Worm (Caenorhabditis elegans) whole organism, young adult: Measurements from ENCODE around the gene fbxb-91.

Experiments used
- F23B12.7 ChIP-seq: sonication (generic microtip); optimal IDR thresholded peaks from 2 replicates; lab custom pipeline; 2017; ENCODE audit warnings: missing genetic modification characterization, mild to moderate bottlenecking, missing compliant biosample characterization, antibody characterized with exemption, moderate library complexity; ENCODE audit not compliant: insufficient read depth
- F33H1.4 ChIP-seq: fragments of 200-800 bp; sonication (Bioruptor generic); IDR thresholded peaks from 2 replicates; pipeline ENCODE4 v1.3.6; 2022; ENCODE audit warnings: missing genetic modification reagents, missing genetic modification characterization, missing compliant biosample characterization
- K11D2.4 ChIP-seq: fragments of 200-800 bp; sonication (Bioruptor generic); IDR thresholded peaks from 2 replicates; pipeline ENCODE4 v1.3.6; 2022; ENCODE audit warnings: missing genetic modification reagents, missing genetic modification characterization, missing compliant biosample characterization
- Y56A3A.18 ChIP-seq: fragments of 200-800 bp; sonication (Bioruptor generic); IDR thresholded peaks from 2 replicates; pipeline ENCODE4 v1.3.6; 2022; ENCODE audit warnings: missing genetic modification reagents, missing genetic modification characterization, missing compliant biosample characterization
- Y95B8A.8 ChIP-seq: fragments of 200-800 bp; sonication (Bioruptor generic); IDR thresholded peaks from 2 replicates; pipeline ENCODE4 v1.3.6; 2022; ENCODE audit warnings: missing genetic modification reagents, missing genetic modification characterization, missing compliant biosample characterization
- ZK185.1 ChIP-seq: sonication (generic microtip); optimal IDR thresholded peaks from 2 replicates; lab custom pipeline; 2016; ENCODE audit warnings: mild to moderate bottlenecking, missing genetic modification characterization, missing compliant biosample characterization; ENCODE audit not compliant: poor library complexity, severe bottlenecking
- atf-7 ChIP-seq: sonication (generic microtip); optimal IDR thresholded peaks from 2 replicates; lab custom pipeline; 2017; ENCODE audit warnings: mild to moderate bottlenecking, missing genetic modification characterization, missing compliant biosample characterization
- die-1 ChIP-seq: sonication (generic microtip); optimal IDR thresholded peaks from 2 replicates; lab custom pipeline; 2016; ENCODE audit warnings: missing genotype, mild to moderate bottlenecking, missing genetic modification characterization, missing compliant biosample characterization
- fkh-3 ChIP-seq: sonication (generic microtip); optimal IDR thresholded peaks from 2 replicates; lab custom pipeline; 2016; ENCODE audit warnings: mild to moderate bottlenecking, missing genetic modification characterization, missing compliant biosample characterization
- lin-35 ChIP-seq, 3 experiments: fragments of 150-350 bp in 2 of 3; sonication (generic microtip) in 1 of 3; optimal IDR thresholded peaks; 2 replicates each; lab custom pipeline; 2014 to 2018; ENCODE audit warnings: missing biosample characterization in 3 of 3, missing genetic modification characterization in 3 of 3, missing genetic modification reagents in 3 of 3
- lsl-1 ChIP-seq: fragments of 200-800 bp; sonication (Bioruptor generic); optimal IDR thresholded peaks from 2 replicates; lab custom pipeline; 2018; ENCODE audit warnings: mild to moderate bottlenecking, missing genetic modification characterization, moderate library complexity, missing compliant biosample characterization
- madf-6 ChIP-seq: fragments of 200-800 bp; sonication (Bioruptor generic); IDR thresholded peaks from 2 replicates; pipeline ENCODE4 v1.3.6; 2022; ENCODE audit warnings: missing genetic modification reagents, missing genetic modification characterization, missing compliant biosample characterization
- mes-4 ChIP-seq: sonication (generic microtip); optimal IDR thresholded peaks from 2 replicates; lab custom pipeline; 2016; ENCODE audit warnings: missing genotype, missing genetic modification characterization, missing compliant biosample characterization
- nfya-2 ChIP-seq: fragments of 200-800 bp; sonication (Bioruptor generic); IDR thresholded peaks from 2 replicates; pipeline ENCODE4 v1.3.6; 2022; ENCODE audit warnings: missing genetic modification reagents, missing genetic modification characterization, missing compliant biosample characterization
- sdz-38 ChIP-seq: sonication (generic microtip); optimal IDR thresholded peaks from 2 replicates; lab custom pipeline; 2016; ENCODE audit warnings: missing genotype, missing genetic modification characterization, missing compliant biosample characterization
- sea-2 ChIP-seq: fragments of 200-800 bp; sonication (Bioruptor generic); IDR thresholded peaks from 2 replicates; pipeline ENCODE4 v1.3.6; 2022; ENCODE audit warnings: missing genetic modification characterization, missing compliant biosample characterization
- snpc-1.1 ChIP-seq: sonication (generic microtip); optimal IDR thresholded peaks from 2 replicates; lab custom pipeline; 2017; ENCODE audit warnings: missing genetic modification characterization, mild to moderate bottlenecking, missing compliant biosample characterization, antibody characterized with exemption, moderate library complexity, missing genotype, missing genetic modification reagents; ENCODE audit not compliant: insufficient read depth
- snpc-1.3 ChIP-seq: sonication (generic microtip); optimal IDR thresholded peaks from 2 replicates; lab custom pipeline; 2017; ENCODE audit warnings: missing genetic modification characterization, mild to moderate bottlenecking, missing compliant biosample characterization, antibody characterized with exemption, moderate library complexity, missing genotype, missing genetic modification reagents; ENCODE audit not compliant: insufficient read depth
- zim-3 ChIP-seq: sonication (generic microtip); optimal IDR thresholded peaks from 2 replicates; lab custom pipeline; 2017; ENCODE audit warnings: mild to moderate bottlenecking, missing genetic modification characterization, moderate library complexity, missing compliant biosample characterization
- ztf-3 ChIP-seq: fragments of 200-800 bp; sonication (Bioruptor generic); optimal IDR thresholded peaks from 2 replicates; lab custom pipeline; 2018; ENCODE audit warnings: mild to moderate bottlenecking, missing genetic modification characterization, missing compliant biosample characterization

fbxb-91 gene

ce11 chrII:3699591-3699990 lies 51.0 kb downstream of the fbxb-91 start, which contains the start of gene srx-104:
srx-104 (minus strand) TSS chrII:3699691.
- TF ChIP-seq fkh-3 (tag; lab: Kevin White, UChicago) (no peak), mes-4 (tag; lab: Kevin White, UChicago) (no peak), lin-35 (GFP tag; optimal IDR thresholded peaks at IDR 0.05; lab: Kevin White, UChicago) (no peak), F23B12.7 (tag; lab: Kevin White, UChicago) (no peak), ztf-3 (GFP tag; lab: Kevin White, UChicago) (no peak), die-1 (no peak), madf-6 (GFP tag; lab: Robert Waterston, UW) (no peak), Y95B8A.8 (GFP tag; lab: Robert Waterston, UW) (no peak), K11D2.4 (GFP tag; lab: Robert Waterston, UW) (no peak), snpc-1.3 (tag; lab: Kevin White, UChicago) (no peak), sdz-38 (no peak), atf-7 (tag; lab: Kevin White, UChicago) (no peak), zim-3 (tag; lab: Kevin White, UChicago) (no peak), nfya-2 (GFP tag; lab: Robert Waterston, UW) (no peak), F33H1.4 (GFP tag; lab: Robert Waterston, UW) (no peak), Y56A3A.18 (no peak), sea-2 (GFP tag; lab: Robert Waterston, UW) (no peak), snpc-1.1 (tag; lab: Kevin White, UChicago) (no peak), lsl-1 (GFP tag; lab: Kevin White, UChicago) (no peak), ZK185.1 (tag; lab: Kevin White, UChicago) (no peak)
